Fruit fly (Drosophila melanogaster) whole organism, prepupa: Measurements from ENCODE around the gene CG3246.

Experiments used
- Blimp-1 ChIP-seq: fragments of 200-800 bp; sonication (Bioruptor generic); optimal IDR thresholded peaks from 3 replicates; lab custom pipeline; 2017; ENCODE audit warnings: missing biosample characterization, missing genetic modification characterization, mild to moderate bottlenecking, moderate library complexity, missing genetic modification reagents
- CG10631 ChIP-seq: fragments of 200-800 bp; sonication (Bioruptor generic); optimal IDR thresholded peaks from 2 replicates; lab custom pipeline; 2016; ENCODE audit warnings: missing biosample characterization, missing genetic modification characterization
- CG10669 ChIP-seq: fragments of 200-800 bp; sonication (Bioruptor generic); optimal IDR thresholded peaks from 3 replicates; lab custom pipeline; 2018; ENCODE audit warnings: missing biosample characterization, mild to moderate bottlenecking, missing genetic modification characterization, moderate library complexity
- CG11294 ChIP-seq: fragments of 200-800 bp; sonication (Bioruptor generic); IDR thresholded peaks from 2 replicates; pipeline ENCODE4 v1.3.6; 2022; ENCODE audit warnings: missing biosample characterization, missing genetic modification characterization
- CG15336 ChIP-seq: fragments of 200-800 bp; sonication (Bioruptor generic); IDR thresholded peaks from 2 replicates; pipeline ENCODE4 v1.3.6; 2022; ENCODE audit warnings: missing biosample characterization, missing genetic modification characterization
- CG1621 ChIP-seq: fragments of 200-800 bp; sonication (Bioruptor generic); optimal IDR thresholded peaks from 3 replicates; lab custom pipeline; 2018; ENCODE audit warnings: missing biosample characterization, mild to moderate bottlenecking, missing genetic modification characterization
- CG16779 ChIP-seq: fragments of 200-800 bp; sonication (Bioruptor generic); optimal IDR thresholded peaks from 3 replicates; lab custom pipeline; 2017; ENCODE audit warnings: missing biosample characterization, mild to moderate bottlenecking, missing genetic modification characterization
- CG3032 ChIP-seq: fragments of 200-800 bp; optimal IDR thresholded peaks from 2 replicates; lab custom pipeline; 2019; ENCODE audit warnings: missing biosample characterization, mild to moderate bottlenecking, missing genetic modification characterization, moderate library complexity
- CG32006 ChIP-seq: fragments of 200-800 bp; sonication (Bioruptor generic); optimal IDR thresholded peaks from 3 replicates; lab custom pipeline; 2017; ENCODE audit warnings: missing biosample characterization, mild to moderate bottlenecking, missing genetic modification characterization
- CG34406 ChIP-seq: fragments of 200-800 bp; sonication (Bioruptor generic); optimal IDR thresholded peaks from 3 replicates; lab custom pipeline; 2016; ENCODE audit warnings: missing biosample characterization, missing genetic modification characterization
- CG3919 ChIP-seq: fragments of 200-800 bp; sonication (Bioruptor generic); optimal IDR thresholded peaks from 3 replicates; lab custom pipeline; 2016; ENCODE audit warnings: missing biosample characterization, missing genetic modification characterization
- CG6163 ChIP-seq: fragments of 200-800 bp; sonication (Bioruptor generic); IDR thresholded peaks from 3 replicates; pipeline ENCODE4 v1.3.6; 2022; ENCODE audit warnings: missing biosample characterization, missing genetic modification characterization
- CG6276 ChIP-seq: fragments of 200-800 bp; sonication (Bioruptor generic); optimal IDR thresholded peaks from 2 replicates; lab custom pipeline; 2017; ENCODE audit warnings: missing biosample characterization, mild to moderate bottlenecking, missing genetic modification characterization
- CG6792 ChIP-seq: fragments of 200-800 bp; sonication (Bioruptor generic); optimal IDR thresholded peaks from 3 replicates; lab custom pipeline; 2016; ENCODE audit warnings: missing biosample characterization, missing genetic modification characterization
- CG6854 ChIP-seq: fragments of 200-800 bp; sonication (Bioruptor generic); optimal IDR thresholded peaks from 2 replicates; lab custom pipeline; 2017; ENCODE audit warnings: missing biosample characterization, mild to moderate bottlenecking, missing genetic modification characterization
- CG7368 ChIP-seq: fragments of 200-800 bp; sonication (Bioruptor generic); optimal IDR thresholded peaks from 3 replicates; lab custom pipeline; 2016; ENCODE audit warnings: missing biosample characterization, missing genetic modification characterization
- CG8119 ChIP-seq: fragments of 200-800 bp; sonication (Bioruptor generic); IDR thresholded peaks from 3 replicates; pipeline ENCODE4 v1.3.6; 2022; ENCODE audit warnings: missing biosample characterization, missing genetic modification characterization
- CG8632 ChIP-seq: fragments of 200-800 bp; sonication (Bioruptor generic); optimal IDR thresholded peaks from 3 replicates; lab custom pipeline; 2016; ENCODE audit warnings: missing biosample characterization, missing genetic modification characterization
- Eip78C ChIP-seq: fragments of 200-800 bp; sonication (Bioruptor generic); peaks from one replicate; lab custom pipeline; 2016; ENCODE audit warnings: missing biosample characterization, missing genetic modification characterization
- Eip93F ChIP-seq: fragments of 200-800 bp; sonication (Bioruptor generic); optimal IDR thresholded peaks from 2 replicates; lab custom pipeline; 2016; ENCODE audit warnings: missing biosample characterization, mild to moderate bottlenecking, missing genetic modification characterization
- Gug ChIP-seq: fragments of 200-800 bp; sonication (Bioruptor generic); IDR thresholded peaks from 2 replicates; pipeline ENCODE4 v1.3.6; 2022; ENCODE audit warnings: missing biosample characterization, missing genetic modification characterization
- Hr4 ChIP-seq: fragments of 200-800 bp; sonication (Bioruptor generic); optimal IDR thresholded peaks from 3 replicates; lab custom pipeline; 2016; ENCODE audit warnings: missing biosample characterization, missing genetic modification characterization
- Lpt ChIP-seq: fragments of 200-800 bp; sonication (Bioruptor generic); optimal IDR thresholded peaks from 3 replicates; lab custom pipeline; 2016; ENCODE audit warnings: missing biosample characterization, missing genetic modification characterization
- Met ChIP-seq: fragments of 200-800 bp; sonication (Bioruptor generic); optimal IDR thresholded peaks from 3 replicates; lab custom pipeline; 2016; ENCODE audit warnings: missing biosample characterization, missing genetic modification characterization
- OdsH ChIP-seq: fragments of 200-800 bp; sonication (Bioruptor generic); optimal IDR thresholded peaks from 3 replicates; lab custom pipeline; 2016; ENCODE audit warnings: missing biosample characterization, missing genetic modification characterization
- Sox15 ChIP-seq: fragments of 200-800 bp; sonication (Bioruptor generic); optimal IDR thresholded peaks from 3 replicates; lab custom pipeline; 2016; ENCODE audit warnings: missing biosample characterization, missing genetic modification characterization
- cyc ChIP-seq: fragments of 200-800 bp; sonication (Bioruptor generic); optimal IDR thresholded peaks from 3 replicates; lab custom pipeline; 2016; ENCODE audit warnings: missing biosample characterization, missing genetic modification characterization
- dsx ChIP-seq: fragments of 200-800 bp; optimal IDR thresholded peaks from 3 replicates; lab custom pipeline; 2019; ENCODE audit warnings: missing biosample characterization, mild to moderate bottlenecking, missing genetic modification characterization, moderate library complexity; ENCODE audit not compliant: poor library complexity, severe bottlenecking
- eg ChIP-seq: fragments of 200-800 bp; sonication (Bioruptor generic); IDR thresholded peaks from 3 replicates; pipeline ENCODE4 v1.3.6; 2022; ENCODE audit warnings: missing biosample characterization, missing genetic modification characterization
- fd85E ChIP-seq: fragments of 200-800 bp; sonication (Bioruptor generic); optimal IDR thresholded peaks from 3 replicates; lab custom pipeline; 2016; ENCODE audit warnings: missing biosample characterization, missing genetic modification characterization
- pdm3 ChIP-seq: fragments of 200-800 bp; sonication (Bioruptor generic); optimal IDR thresholded peaks from 3 replicates; lab custom pipeline; 2016; ENCODE audit warnings: missing biosample characterization, missing genetic modification characterization
- ss ChIP-seq, 2 experiments: fragments of 200-800 bp; sonication (Bioruptor generic); optimal IDR thresholded peaks; 2 replicates in 1 of 2; 3 replicates in 1 of 2; lab custom pipeline; 2017 to 2018; ENCODE audit warnings: mild to moderate bottlenecking in 2 of 2, missing biosample characterization in 2 of 2, missing genetic modification characterization in 2 of 2, moderate library complexity in 1 of 2
- svp ChIP-seq: fragments of 200-800 bp; sonication (Bioruptor generic); peaks from one replicate; lab custom pipeline; 2016; ENCODE audit warnings: missing biosample characterization, missing genetic modification characterization
- vri ChIP-seq: fragments of 200-800 bp; sonication (Bioruptor generic); optimal IDR thresholded peaks from 3 replicates; lab custom pipeline; 2016; ENCODE audit warnings: missing biosample characterization, mild to moderate bottlenecking, missing genetic modification characterization

Gene CG3246

dm6 chr2L:3435086-3435485, 26.7 kb downstream of the CG3246 start (continued):
- no peak for TF ChIP-seq CG6854 (GFP tag; lab: Kevin White, UChicago)

DNA sequence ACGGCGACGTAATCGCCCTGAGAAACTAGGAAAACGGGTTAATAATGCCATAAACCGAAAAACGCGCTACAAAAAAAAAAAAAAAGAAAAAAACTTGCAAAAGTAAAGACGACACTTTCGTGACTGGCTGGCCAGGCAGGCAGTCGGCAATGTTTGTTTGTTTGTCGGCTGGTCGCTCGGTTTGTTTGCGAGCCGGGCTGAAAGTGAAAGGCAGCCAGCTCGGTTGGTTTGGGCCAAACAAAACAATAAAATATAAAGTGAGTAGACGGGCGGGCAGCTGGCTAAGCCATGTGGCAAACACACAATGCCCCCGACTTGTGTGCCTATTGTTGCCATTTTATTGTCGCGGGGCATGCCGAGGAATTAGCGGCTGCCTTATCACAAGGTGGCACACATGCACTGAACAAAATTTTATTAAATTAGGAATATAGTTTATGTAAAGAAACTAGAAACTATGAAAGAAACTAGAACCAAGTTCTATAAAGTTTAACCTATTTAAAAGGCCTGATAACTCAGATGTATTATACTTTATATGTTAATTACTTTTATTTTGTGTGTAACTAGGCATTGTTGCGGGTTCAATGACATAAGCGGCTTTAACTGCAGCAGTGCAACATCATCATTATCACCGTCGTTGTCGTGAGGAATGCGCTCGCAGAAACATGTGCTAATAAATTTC, 33.2 kb downstream of the CG3246 start:
- TF ChIP-seq eg: peak; percentile 70; the same call in 2 of the 3 replicates
- peak; percentile 39 for TF ChIP-seq CG32006 (GFP tag; lab: Kevin White, UChicago)
- TF ChIP-seq OdsH: peak; percentile 8
- no peak for TF ChIP-seq fd85E (GFP tag; lab: Kevin White, UChicago)
- TF ChIP-seq Eip78C (GFP tag; lab: Kevin White, UChicago): peak; percentile 40
- no peak for TF ChIP-seq vri (GFP tag; lab: Kevin White, UChicago)
- TF ChIP-seq CG15336 (GFP tag; lab: Robert Waterston, UW): peak; percentile 70
- TF ChIP-seq Hr4: peak; percentile 70
- peak; percentile 71 for TF ChIP-seq CG8119 (GFP tag; lab: Robert Waterston, UW)
- no peak for TF ChIP-seq Blimp-1 (GFP tag; lab: Kevin White, UChicago)
- TF ChIP-seq dsx (GFP tag; lab: Kevin White, UChicago): no peak
- no peak for TF ChIP-seq Eip93F (GFP tag; lab: Kevin White, UChicago)
- TF ChIP-seq pdm3: peak; percentile 36
- TF ChIP-seq CG6854 (GFP tag; lab: Kevin White, UChicago): no peak
- TF ChIP-seq CG6276 (GFP tag; lab: Kevin White, UChicago): peak; percentile 37

- TF ChIP-seq ss (GFP tag; optimal IDR thresholded peaks at IDR 0.05; lab: Kevin White, UChicago): peak in 1 of 2 experiments; percentile 18
- 0 out of 3 replicates have a peak, but pooled peaks have one; percentile 31 for TF ChIP-seq eg
- no peak for TF ChIP-seq CG16779 (tag; lab: Kevin White, UChicago)
These were observed 35.0 kb downstream of the CG3246 start, which contains the start of gene Pgant2 for dm6 chr2L:3426669-3427232. Gene Pgant2 (minus strand): TSS chr2L:3426719.

dm6 chr2L:3425947-3426346, 35.8 kb downstream of the CG3246 start:
- TF ChIP-seq eg (no peak), CG10631 (GFP tag; lab: Kevin White, UChicago) (no peak), CG3032 (peak; percentile 33), CG11294 (GFP tag; lab: Robert Waterston, UW) (no peak)

- peak; percentile 10 for TF ChIP-seq CG3919 (GFP tag; lab: Kevin White, UChicago)
- TF ChIP-seq dsx (GFP tag; lab: Kevin White, UChicago): no peak
- TF ChIP-seq eg: peak; percentile 13; the same call in 1 of the 3 replicates
- TF ChIP-seq CG15336 (GFP tag; lab: Robert Waterston, UW): 0 out of 2 replicates have a peak, but pooled peaks have one; percentile 9
- TF ChIP-seq Eip78C (GFP tag; lab: Kevin White, UChicago): peak; percentile 50
- TF ChIP-seq CG6163 (GFP tag; lab: Robert Waterston, UW): peak; percentile 6; the same call in 1 of the 3 replicates
These were observed 39.0 kb downstream of the CG3246 start for dm6 chr2L:3422753-3423152.

DNA sequence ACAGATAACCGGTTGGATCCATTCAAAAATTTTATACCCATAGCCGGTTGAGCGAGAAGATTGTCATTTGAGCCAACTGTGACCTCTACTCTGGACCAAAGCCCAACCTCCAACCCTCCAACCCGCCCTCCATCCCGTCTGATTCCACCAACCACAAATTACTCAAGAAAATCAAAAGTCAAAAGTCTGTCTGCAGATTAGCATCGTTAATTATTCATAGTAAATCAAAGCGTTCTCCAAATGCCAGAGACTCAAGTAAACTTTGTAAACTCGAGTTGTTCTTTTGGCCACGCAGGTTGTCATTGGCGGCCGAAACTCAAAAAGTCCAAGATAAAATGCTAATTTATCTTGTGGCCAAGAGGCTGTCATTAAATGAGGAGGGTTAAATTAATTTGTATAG, 44.1 kb downstream of the CG3246 start:
- TF ChIP-seq Met (GFP tag; lab: Kevin White, UChicago) (no peak), CG10669 (GFP tag; lab: Kevin White, UChicago) (no peak), svp (peak; percentile 4)

DNA sequence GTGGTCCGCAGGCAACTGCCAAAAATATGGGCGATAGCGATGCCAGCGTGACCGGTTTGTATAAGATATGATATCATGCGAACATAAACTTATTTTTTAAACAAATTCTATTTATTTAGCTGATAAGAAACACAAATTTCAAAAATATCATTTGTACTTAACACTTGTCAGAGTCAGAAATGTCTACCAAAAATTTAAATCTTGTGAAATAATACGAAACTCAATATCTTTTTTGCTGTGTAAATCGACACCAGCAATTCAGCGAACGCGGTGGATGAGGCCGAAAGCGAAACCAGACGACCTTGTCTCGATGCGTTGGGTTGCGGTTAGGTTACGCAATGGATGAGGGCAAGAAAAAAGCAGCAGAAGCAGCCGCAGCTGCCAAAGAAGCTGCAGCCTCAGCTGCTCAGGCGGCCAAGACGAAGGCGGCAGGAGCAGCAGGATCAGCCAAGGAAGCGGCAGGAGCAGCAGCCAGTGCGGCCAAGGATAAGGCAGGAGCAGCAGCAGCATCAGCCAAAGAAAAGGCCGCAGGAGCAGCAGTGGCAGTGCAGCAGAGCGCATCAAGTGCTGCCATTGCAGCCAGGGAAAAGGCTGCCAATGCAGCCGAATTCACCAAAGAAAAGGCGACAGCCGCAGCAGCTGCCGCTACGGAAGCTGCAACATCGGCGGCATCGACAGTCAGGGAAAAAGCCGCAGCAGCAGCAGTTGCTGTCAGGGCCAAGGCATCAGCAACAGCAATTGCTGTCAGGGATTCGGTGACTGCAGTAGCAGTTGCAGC, 45.0 kb downstream of the CG3246 start, which contains the start of gene CG31952:
TSS of gene CG31952 (plus strand) at position 167 of the 778 bp plus-strand sequence.
- peak; percentile 11 for TF ChIP-seq pdm3
- peak; percentile 33 for TF ChIP-seq Blimp-1 (GFP tag; lab: Kevin White, UChicago)
- TF ChIP-seq CG34406: peak; percentile 23
- TF ChIP-seq CG6854 (GFP tag; lab: Kevin White, UChicago): no peak
- 0 out of 3 replicates have a peak, but pooled peaks have one; percentile 14 for TF ChIP-seq CG8119 (GFP tag; lab: Robert Waterston, UW)
- no peak for TF ChIP-seq CG32006 (GFP tag; lab: Kevin White, UChicago)
- TF ChIP-seq CG7368: peak; percentile 46
- peak; percentile 60; the same call in 2 of the 3 replicates for TF ChIP-seq CG6163 (GFP tag; lab: Robert Waterston, UW)
- TF ChIP-seq CG8632 (GFP tag; lab: Kevin White, UChicago): peak; percentile 38
- no peak for TF ChIP-seq Gug (GFP tag; lab: Robert Waterston, UW)
- no peak for TF ChIP-seq Lpt (GFP tag; lab: Kevin White, UChicago)
- TF ChIP-seq Sox15 (GFP tag; lab: Kevin White, UChicago): peak; percentile 26
- no peak for TF ChIP-seq cyc (GFP tag; lab: Kevin White, UChicago)
- TF ChIP-seq CG3032: no peak
- TF ChIP-seq CG1621 (tag; lab: Kevin White, UChicago): no peak
- peak; percentile 13 for TF ChIP-seq OdsH
- TF ChIP-seq CG6792: peak; percentile 5
- no peak for TF ChIP-seq fd85E (GFP tag; lab: Kevin White, UChicago)
- TF ChIP-seq vri (GFP tag; lab: Kevin White, UChicago): no peak
